Worm (Caenorhabditis elegans) whole organism, early embryonic: ENCODE measurements around the gene cacn-1.

Experiments
- B0310.2 ChIP-seq: sonication (generic microtip); optimal IDR thresholded peaks from 2 replicates; lab custom pipeline; 2016; ENCODE audit warnings: mild to moderate bottlenecking, missing genetic modification characterization, missing compliant biosample characterization
- F13C5.2 ChIP-seq: sonication (generic microtip); optimal IDR thresholded peaks from 2 replicates; lab custom pipeline; 2017; ENCODE audit warnings: mild to moderate bottlenecking, missing genetic modification characterization, inconsistent platforms, missing compliant biosample characterization
- aly-1 ChIP-seq: sonication (generic microtip); optimal IDR thresholded peaks from 2 replicates; lab custom pipeline; 2016; ENCODE audit warnings: missing genetic modification characterization, missing compliant biosample characterization
- ama-1 ChIP-seq: fragments of 150-350 bp; optimal IDR thresholded peaks from 2 replicates; lab custom pipeline; 2014
- ceh-13 ChIP-seq: fragments of 200-800 bp; sonication (Bioruptor generic); optimal IDR thresholded peaks from 2 replicates; lab custom pipeline; 2018; ENCODE audit warnings: mild to moderate bottlenecking, missing genetic modification characterization, missing compliant biosample characterization
- ceh-36 ChIP-seq: sonication (generic microtip); optimal IDR thresholded peaks from 2 replicates; lab custom pipeline; 2016; ENCODE audit warnings: missing genetic modification characterization, inconsistent platforms, missing compliant biosample characterization
- ets-7 ChIP-seq: sonication (generic microtip); optimal IDR thresholded peaks from 2 replicates; lab custom pipeline; 2016; ENCODE audit warnings: missing genotype, missing genetic modification characterization, missing compliant biosample characterization
- flt-1 ChIP-seq: fragments of 200-800 bp; sonication (Bioruptor generic); IDR thresholded peaks from 2 replicates; pipeline ENCODE4 v1.3.6; 2022; ENCODE audit warnings: missing genetic modification characterization, missing compliant biosample characterization
- hmbx-1 ChIP-seq: sonication (generic microtip); optimal IDR thresholded peaks from 2 replicates; lab custom pipeline; 2016; ENCODE audit warnings: mild to moderate bottlenecking, missing genetic modification characterization, missing compliant biosample characterization
- hmg-4 ChIP-seq: fragments of 200-800 bp; sonication (Bioruptor generic); optimal IDR thresholded peaks from 2 replicates; lab custom pipeline; 2018; ENCODE audit warnings: mild to moderate bottlenecking, missing genetic modification characterization, missing compliant biosample characterization
- hnd-1 ChIP-seq: sonication (generic microtip); optimal IDR thresholded peaks from 2 replicates; lab custom pipeline; 2016; ENCODE audit warnings: missing genetic modification characterization, missing compliant biosample characterization
- pes-1 ChIP-seq: fragments of 200-800 bp; sonication (Bioruptor generic); IDR thresholded peaks from 2 replicates; pipeline ENCODE4 v1.3.6; 2022; ENCODE audit warnings: missing genetic modification reagents, missing genetic modification characterization, missing compliant biosample characterization
- scrt-1 ChIP-seq: fragments of 200-800 bp; sonication (Bioruptor generic); IDR thresholded peaks from 2 replicates; pipeline ENCODE4 v1.3.6; 2022; ENCODE audit warnings: missing genetic modification characterization, missing compliant biosample characterization
- sea-1 ChIP-seq: fragments of 200-800 bp; sonication (Bioruptor generic); conservative IDR thresholded peaks from 2 replicates; pipeline ENCODE4 v1.3.6; 2022; ENCODE audit warnings: missing genetic modification characterization, missing compliant biosample characterization
- tbx-11 ChIP-seq: fragments of 200-800 bp; sonication (Bioruptor generic); IDR thresholded peaks from 2 replicates; pipeline ENCODE4 v1.3.6; 2022; ENCODE audit warnings: missing genetic modification characterization, missing compliant biosample characterization
- tbx-37 ChIP-seq: fragments of 200-800 bp; sonication (Bioruptor generic); conservative IDR thresholded peaks from 2 replicates; pipeline ENCODE4 v1.3.6; 2022; ENCODE audit warnings: missing genetic modification reagents, missing genetic modification characterization, missing compliant biosample characterization
- tra-4 ChIP-seq: sonication (generic microtip); optimal IDR thresholded peaks from 2 replicates; lab custom pipeline; 2017; ENCODE audit warnings: missing genetic modification characterization, missing compliant biosample characterization

The cacn-1 gene

DNA sequence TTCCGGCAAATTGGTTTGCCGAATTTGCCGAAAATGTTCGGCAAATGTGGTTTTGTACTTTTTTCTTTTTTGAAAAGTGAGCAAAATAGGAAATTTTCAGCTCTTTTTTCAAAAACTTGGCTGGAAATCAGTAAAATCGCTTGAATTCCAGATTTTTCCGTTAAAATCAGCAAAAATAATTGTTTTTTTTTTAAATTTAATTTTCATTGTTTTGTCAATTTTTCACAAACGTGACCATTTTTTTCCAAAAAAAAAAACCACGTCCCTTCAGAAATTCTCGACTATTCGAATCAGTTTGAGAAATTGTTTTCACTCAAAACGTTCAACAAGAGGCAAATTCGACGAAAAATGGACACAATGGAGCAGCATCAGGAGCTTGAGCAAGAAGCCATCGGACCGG is 4.4 kb downstream of the cacn-1 start, which contains the start of gene K09E4.1:
TSS of gene K09E4.1 (plus strand) at position 301 of the 400 bp plus-strand sequence.
- TF ChIP-seq ets-7 (no peak), flt-1 (GFP tag; lab: Robert Waterston, UW) (no peak), scrt-1 (GFP tag; lab: Robert Waterston, UW) (no peak), sea-1 (GFP tag; lab: Robert Waterston, UW) (no peak), hnd-1 (tag; lab: Kevin White, UChicago) (no peak), pes-1 (GFP tag; lab: Robert Waterston, UW) (no peak), tra-4 (tag; lab: Kevin White, UChicago) (no peak), hmg-4 (GFP tag; lab: Kevin White, UChicago) (no peak), ama-1 (no peak), aly-1 (no peak), hmbx-1 (tag; lab: Kevin White, UChicago) (no peak), F13C5.2 (no peak), ceh-13 (GFP tag; lab: Kevin White, UChicago) (no peak), tbx-11 (GFP tag; lab: Robert Waterston, UW) (no peak), tbx-37 (GFP tag; lab: Robert Waterston, UW) (no peak), B0310.2 (tag; lab: Kevin White, UChicago) (no peak), ceh-36 (tag; lab: Kevin White, UChicago) (no peak)

DNA sequence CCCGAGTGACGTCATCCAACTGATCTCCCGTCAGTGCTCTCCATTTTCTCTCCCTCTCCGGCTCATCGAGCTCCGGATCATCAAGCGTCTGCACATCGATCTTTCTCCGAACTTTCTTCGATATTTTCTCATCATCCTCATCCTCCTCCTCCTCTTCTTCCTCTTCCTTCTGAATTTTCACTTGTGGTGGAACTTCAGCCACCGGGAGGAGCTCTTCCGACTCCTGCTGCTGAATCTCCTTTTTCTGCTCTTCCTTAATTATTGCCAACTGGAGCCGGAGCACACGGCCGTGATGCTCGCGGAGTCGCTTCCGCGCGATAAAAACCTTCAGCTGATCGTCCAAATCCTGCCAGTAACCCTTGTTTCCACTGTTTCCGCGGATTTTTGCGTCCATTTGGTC is 5.6 kb downstream of the cacn-1 start:
- no peak for TF ChIP-seq aly-1
- TF ChIP-seq tra-4 (tag; lab: Kevin White, UChicago), result no peak
- TF ChIP-seq ets-7, result no peak
- TF ChIP-seq pes-1 (GFP tag; lab: Robert Waterston, UW), result no peak
- no peak for TF ChIP-seq flt-1 (GFP tag; lab: Robert Waterston, UW)
- no peak for TF ChIP-seq scrt-1 (GFP tag; lab: Robert Waterston, UW)
- TF ChIP-seq ceh-13 (GFP tag; lab: Kevin White, UChicago), result no peak
- no peak for TF ChIP-seq ama-1
- TF ChIP-seq ceh-36 (tag; lab: Kevin White, UChicago), result no peak
- no peak for TF ChIP-seq hmg-4 (GFP tag; lab: Kevin White, UChicago)
- TF ChIP-seq B0310.2 (tag; lab: Kevin White, UChicago), result no peak
- no peak for TF ChIP-seq hmbx-1 (tag; lab: Kevin White, UChicago)

DNA sequence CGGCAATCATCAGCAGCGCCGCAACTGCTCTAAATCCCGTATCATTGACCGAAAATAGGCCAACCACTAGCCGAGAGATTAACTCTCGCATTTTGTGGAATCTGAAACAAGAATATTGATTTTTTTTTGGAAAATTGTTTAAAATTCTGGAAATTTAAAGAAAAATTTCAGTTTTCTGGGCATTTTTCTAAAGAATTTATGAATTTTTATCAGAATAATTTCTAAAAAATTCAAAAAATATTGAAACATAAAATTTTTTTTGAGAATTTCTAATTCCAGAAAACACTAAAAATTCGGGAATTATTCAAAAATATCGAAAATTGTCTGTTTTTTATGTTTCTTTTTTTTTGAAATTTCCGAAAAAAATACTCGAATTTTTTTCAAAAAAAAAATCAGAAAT is 9.2 kb downstream of the cacn-1 start, which contains the start of gene algn-3:
TSS of gene algn-3 (minus strand) at position 101 of the 400 bp plus-strand sequence.
- TF ChIP-seq ceh-36 (tag; lab: Kevin White, UChicago), result no peak
- no peak for TF ChIP-seq tra-4 (tag; lab: Kevin White, UChicago)

DNA sequence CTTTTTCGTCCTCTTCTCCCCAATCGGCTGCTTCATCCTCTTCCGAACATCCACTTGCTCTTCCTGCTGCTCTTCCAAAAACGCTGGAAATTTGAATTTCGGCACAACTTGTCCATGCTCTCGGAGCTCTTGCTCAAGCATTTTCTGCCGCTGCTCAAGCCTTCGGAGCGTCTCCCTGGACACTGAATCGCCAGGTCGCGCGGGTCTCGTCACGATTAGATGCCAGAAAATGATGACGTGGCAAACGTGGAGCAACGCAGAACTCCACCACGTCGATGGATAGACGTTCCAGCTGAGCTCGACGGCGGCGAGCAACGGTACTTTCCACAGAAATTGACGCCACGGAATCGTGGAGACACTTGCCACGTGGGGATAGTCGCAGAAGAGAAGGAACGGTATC is 12.8 kb downstream of the cacn-1 start:
- TF ChIP-seq pes-1 (GFP tag; lab: Robert Waterston, UW), result no peak
- TF ChIP-seq ama-1, result no peak

DNA sequence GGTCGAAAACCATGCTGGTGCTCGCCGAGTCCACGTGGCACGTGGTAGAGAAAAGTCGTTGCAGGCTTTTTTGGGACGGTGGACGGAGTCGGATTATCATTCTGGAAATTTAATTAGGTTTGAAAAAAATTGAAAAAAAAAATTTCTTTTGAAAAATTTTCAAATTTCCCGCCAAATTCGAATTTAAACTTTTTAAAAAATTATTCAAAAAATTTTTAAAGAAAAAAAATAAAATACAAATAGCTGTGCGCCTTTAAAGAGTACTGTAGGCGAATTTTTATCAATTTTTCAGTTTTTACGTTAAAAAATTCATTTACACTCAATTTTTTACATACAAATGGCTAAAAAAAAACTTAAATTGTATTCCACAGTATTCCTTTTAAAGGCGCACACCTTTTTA is 15.1 kb downstream of the cacn-1 start, which contains the start of gene K09E4.3:
TSS of gene K09E4.3 (minus strand) at position 101 of the 400 bp plus-strand sequence.
- TF ChIP-seq ama-1, result no peak
- TF ChIP-seq hnd-1 (tag; lab: Kevin White, UChicago), result no peak
- TF ChIP-seq tbx-37 (GFP tag; lab: Robert Waterston, UW), result no peak
- TF ChIP-seq hmg-4 (GFP tag; lab: Kevin White, UChicago), result no peak
- no peak for TF ChIP-seq tra-4 (tag; lab: Kevin White, UChicago)
- no peak for TF ChIP-seq hmbx-1 (tag; lab: Kevin White, UChicago)
- no peak for TF ChIP-seq sea-1 (GFP tag; lab: Robert Waterston, UW)
- TF ChIP-seq F13C5.2, result no peak
- no peak for TF ChIP-seq flt-1 (GFP tag; lab: Robert Waterston, UW)
- TF ChIP-seq aly-1, result no peak
- TF ChIP-seq ets-7, result no peak
- no peak for TF ChIP-seq B0310.2 (tag; lab: Kevin White, UChicago)
- TF ChIP-seq pes-1 (GFP tag; lab: Robert Waterston, UW), result no peak
- no peak for TF ChIP-seq tbx-11 (GFP tag; lab: Robert Waterston, UW)
- no peak for TF ChIP-seq ceh-13 (GFP tag; lab: Kevin White, UChicago)
- no peak for TF ChIP-seq ceh-36 (tag; lab: Kevin White, UChicago)
- TF ChIP-seq scrt-1 (GFP tag; lab: Robert Waterston, UW), result no peak

DNA sequence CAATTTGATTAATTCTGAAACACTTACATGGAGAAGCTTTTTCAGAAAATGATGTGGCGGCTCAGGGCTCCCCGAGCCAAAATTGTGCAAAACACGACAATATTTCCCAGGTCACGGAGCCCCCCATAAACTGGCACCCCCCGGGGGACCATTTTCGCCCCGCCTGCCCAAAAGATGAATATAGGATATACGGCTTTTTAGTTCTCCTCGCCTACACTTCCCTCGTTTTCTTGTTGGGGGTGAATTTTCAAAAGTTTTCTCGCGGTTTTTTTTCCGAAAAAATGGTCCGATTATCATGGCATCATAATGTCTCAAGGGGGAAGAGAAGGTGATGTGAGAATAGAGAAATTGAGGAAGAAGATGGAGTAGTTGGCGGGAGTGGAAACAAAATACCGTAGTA is 19.9 kb downstream of the cacn-1 start, which contains the start of gene K09E4.4:
TSS of gene K09E4.4 (minus strand) at position 101 of the 400 bp plus-strand sequence.
- TF ChIP-seq tra-4 (tag; lab: Kevin White, UChicago) (no peak), ceh-13 (GFP tag; lab: Kevin White, UChicago) (no peak), scrt-1 (GFP tag; lab: Robert Waterston, UW) (no peak), hmg-4 (GFP tag; lab: Kevin White, UChicago) (no peak), flt-1 (GFP tag; lab: Robert Waterston, UW) (no peak), hnd-1 (tag; lab: Kevin White, UChicago) (no peak), aly-1 (no peak), B0310.2 (tag; lab: Kevin White, UChicago) (no peak), ets-7 (no peak), pes-1 (GFP tag; lab: Robert Waterston, UW) (no peak), hmbx-1 (tag; lab: Kevin White, UChicago) (no peak), ama-1 (no peak), sea-1 (GFP tag; lab: Robert Waterston, UW) (no peak)

DNA sequence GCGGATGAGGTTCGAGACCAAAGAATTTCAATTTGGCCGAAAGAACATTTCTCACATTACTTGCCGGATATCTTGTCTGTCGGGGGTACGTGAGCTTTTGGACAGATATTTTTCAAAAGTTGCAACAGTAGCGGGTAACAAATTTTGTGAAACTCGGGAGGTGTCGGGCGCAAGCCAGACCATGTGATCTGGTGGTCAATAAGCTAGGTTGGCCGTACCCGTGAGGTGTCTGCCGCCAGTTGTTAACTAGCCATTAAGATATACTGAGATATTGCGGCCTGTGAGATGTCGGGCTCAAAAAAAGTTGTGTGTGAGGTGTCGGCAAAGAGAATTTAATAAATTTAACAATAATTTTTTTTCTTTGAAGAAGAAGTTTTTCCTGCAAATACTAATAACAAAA is 23.6 kb downstream of the cacn-1 start:
- TF ChIP-seq tra-4 (tag; lab: Kevin White, UChicago) (no peak), tbx-37 (GFP tag; lab: Robert Waterston, UW) (no peak), ceh-36 (tag; lab: Kevin White, UChicago) (no peak), ets-7 (no peak)

DNA sequence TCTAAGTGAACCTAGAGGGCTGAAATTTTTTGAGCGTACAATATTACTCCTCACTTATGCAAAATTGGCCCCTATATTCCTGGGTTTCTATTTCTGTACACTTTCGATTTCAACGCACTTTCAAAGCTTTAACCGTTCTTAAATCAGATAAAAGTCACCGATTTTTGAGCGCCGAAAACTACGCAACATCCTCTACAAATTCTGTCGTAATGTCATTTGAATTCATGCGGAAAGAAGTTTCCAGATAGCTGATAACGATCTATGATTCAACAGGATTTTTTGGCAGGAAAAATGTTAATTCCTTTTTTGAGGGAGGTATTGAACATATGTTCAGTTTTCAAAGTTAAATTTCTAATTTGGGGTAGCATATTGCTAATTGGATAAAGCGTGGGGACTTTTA is 29.1 kb downstream of the cacn-1 start:
- TF ChIP-seq ceh-36 (tag; lab: Kevin White, UChicago) (no peak), ceh-13 (GFP tag; lab: Kevin White, UChicago) (no peak), hnd-1 (tag; lab: Kevin White, UChicago) (no peak), scrt-1 (GFP tag; lab: Robert Waterston, UW) (no peak), flt-1 (GFP tag; lab: Robert Waterston, UW) (no peak), F13C5.2 (no peak), hmg-4 (GFP tag; lab: Kevin White, UChicago) (no peak), ets-7 (no peak), sea-1 (GFP tag; lab: Robert Waterston, UW) (no peak), B0310.2 (tag; lab: Kevin White, UChicago) (no peak), tbx-11 (GFP tag; lab: Robert Waterston, UW) (no peak), pes-1 (GFP tag; lab: Robert Waterston, UW) (no peak), hmbx-1 (tag; lab: Kevin White, UChicago) (no peak), aly-1 (no peak), tra-4 (tag; lab: Kevin White, UChicago) (no peak)
